Worm (Caenorhabditis elegans): ENCODE data around the gene K11D12.8.
A peak's percentile ranks its signal among the peaks of the same experiment; 100 is the strongest.

Gene K11D12.8

DNA sequence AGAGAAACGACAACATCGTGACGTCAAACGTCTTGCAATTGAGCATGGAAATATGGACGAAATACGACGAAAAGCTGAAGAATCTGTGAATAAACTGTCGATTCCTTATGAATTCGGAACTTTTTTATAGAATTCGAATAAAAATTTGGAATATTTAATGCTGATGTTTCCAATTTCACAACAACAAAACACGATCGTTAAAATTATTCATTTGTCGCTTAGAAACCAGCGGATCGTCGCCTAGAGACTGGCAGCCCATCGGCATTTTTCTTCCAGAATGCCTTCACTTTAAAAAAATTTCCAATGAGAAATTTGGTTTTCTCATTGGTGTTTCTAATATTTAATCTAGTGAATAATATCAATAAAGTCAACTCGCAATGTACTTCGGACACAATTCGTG, 12.5 kb upstream of the K11D12.8 start, which contains the start of gene cwp-4:
cwp-4 (plus strand) TSS at position 301 of the 400 bp plus-strand sequence.
- TF ChIP-seq ceh-83 (GFP tag; optimal IDR thresholded peaks at IDR 0.05) (no peak), lin-32 (GFP tag; optimal IDR thresholded peaks at IDR 0.05) (no peak), ces-1 (GFP tag; optimal IDR thresholded peaks at IDR 0.05) (no peak), lsy-2 (tag; optimal IDR thresholded peaks at IDR 0.05) (no peak), mep-1 (tag; optimal IDR thresholded peaks at IDR 0.05) (no peak), ham-2 (GFP tag; optimal IDR thresholded peaks at IDR 0.05) (no peak), sem-2 (GFP tag; optimal IDR thresholded peaks at IDR 0.05) (no peak), ceh-39 (tag; optimal IDR thresholded peaks at IDR 0.05) (no peak), blmp-1 (tag; optimal IDR thresholded peaks at IDR 0.05) (no peak), mls-2 (tag; optimal IDR thresholded peaks at IDR 0.05) (no peak), zip-8 (tag; optimal IDR thresholded peaks at IDR 0.05) (no peak), nhr-2 (tag; optimal IDR thresholded peaks at IDR 0.05) (no peak)

- no peak for TF ChIP-seq mls-2 (tag; optimal IDR thresholded peaks at IDR 0.05)
- TF ChIP-seq elt-3 (tag; optimal IDR thresholded peaks at IDR 0.05), result no peak
- no peak for TF ChIP-seq unc-120 (tag; optimal IDR thresholded peaks at IDR 0.05; ENCODE audit: poor library complexity, severe bottlenecking)
- no peak for TF ChIP-seq zip-8 (tag; optimal IDR thresholded peaks at IDR 0.05)
- no peak for TF ChIP-seq tbx-8 (GFP tag; optimal IDR thresholded peaks at IDR 0.05)
- TF ChIP-seq ceh-43 (GFP tag; optimal IDR thresholded peaks at IDR 0.05), result no peak
- no peak for TF ChIP-seq elt-1 (tag; optimal IDR thresholded peaks at IDR 0.05; ENCODE audit: borderline replicate concordance, insufficient read depth)
- no peak for TF ChIP-seq ces-1 (GFP tag; optimal IDR thresholded peaks at IDR 0.05)
- no peak for TF ChIP-seq M03D4.4 (tag; optimal IDR thresholded peaks at IDR 0.05)
- TF ChIP-seq ztf-11 (tag; optimal IDR thresholded peaks at IDR 0.05), result no peak
- TF ChIP-seq pha-4 (tag; optimal IDR thresholded peaks at IDR 0.05), result no peak
- no peak for TF ChIP-seq cnd-1 (tag; optimal IDR thresholded peaks at IDR 0.05)
- no peak for TF ChIP-seq blmp-1 (tag; optimal IDR thresholded peaks at IDR 0.05)
These were observed 11.4 kb upstream of the K11D12.8 start, which contains the start of gene K11D12.12 for ce11 chrV:5052233-5052632. TSS of gene K11D12.12 (plus strand) at chrV:5052261.

DNA sequence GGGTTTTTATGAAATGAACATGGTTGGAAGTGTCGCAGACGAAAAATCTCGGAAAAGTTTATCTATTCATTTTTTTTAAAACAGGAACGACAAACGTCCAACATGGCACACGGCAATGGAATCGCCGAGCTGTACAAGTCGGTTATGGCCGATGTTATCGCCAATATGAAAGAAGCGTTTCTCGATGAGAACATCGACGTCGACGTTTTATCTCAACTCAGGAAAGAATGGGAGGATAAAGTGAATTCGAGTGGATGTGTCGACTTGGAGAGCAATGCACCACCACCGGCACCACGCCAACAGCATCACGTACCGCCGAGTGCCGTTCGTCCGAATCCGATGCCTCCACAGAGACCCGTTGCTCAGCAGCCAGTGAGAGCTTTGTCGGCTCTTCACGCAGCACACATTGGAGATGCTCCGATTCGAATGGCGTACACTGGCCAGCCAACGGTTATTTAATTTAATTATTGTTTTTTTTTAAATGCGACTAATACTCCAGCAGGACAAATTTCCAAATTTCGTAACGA, 9.3 kb upstream of the K11D12.8 start:
- TF ChIP-seq ceh-39 (tag; optimal IDR thresholded peaks at IDR 0.05) (no peak), lin-13 (tag; optimal IDR thresholded peaks at IDR 0.05) (no peak), M03D4.4 (tag; optimal IDR thresholded peaks at IDR 0.05) (no peak), snpc-4 (tag; optimal IDR thresholded peaks at IDR 0.05) (no peak), nhr-28 (tag; optimal IDR thresholded peaks at IDR 0.05) (no peak), elt-1 (tag; optimal IDR thresholded peaks at IDR 0.05; ENCODE audit: borderline replicate concordance, insufficient read depth) (no peak), nhr-237 (tag; optimal IDR thresholded peaks at IDR 0.05) (no peak), mep-1 (tag; optimal IDR thresholded peaks at IDR 0.05) (no peak), mls-2 (tag; optimal IDR thresholded peaks at IDR 0.05) (no peak), blmp-1 (tag; optimal IDR thresholded peaks at IDR 0.05) (no peak), cnd-1 (tag; optimal IDR thresholded peaks at IDR 0.05) (no peak), tbx-8 (GFP tag; optimal IDR thresholded peaks at IDR 0.05) (no peak), ces-1 (GFP tag; optimal IDR thresholded peaks at IDR 0.05) (no peak), flh-1 (GFP tag; optimal IDR thresholded peaks at IDR 0.05) (no peak)

DNA sequence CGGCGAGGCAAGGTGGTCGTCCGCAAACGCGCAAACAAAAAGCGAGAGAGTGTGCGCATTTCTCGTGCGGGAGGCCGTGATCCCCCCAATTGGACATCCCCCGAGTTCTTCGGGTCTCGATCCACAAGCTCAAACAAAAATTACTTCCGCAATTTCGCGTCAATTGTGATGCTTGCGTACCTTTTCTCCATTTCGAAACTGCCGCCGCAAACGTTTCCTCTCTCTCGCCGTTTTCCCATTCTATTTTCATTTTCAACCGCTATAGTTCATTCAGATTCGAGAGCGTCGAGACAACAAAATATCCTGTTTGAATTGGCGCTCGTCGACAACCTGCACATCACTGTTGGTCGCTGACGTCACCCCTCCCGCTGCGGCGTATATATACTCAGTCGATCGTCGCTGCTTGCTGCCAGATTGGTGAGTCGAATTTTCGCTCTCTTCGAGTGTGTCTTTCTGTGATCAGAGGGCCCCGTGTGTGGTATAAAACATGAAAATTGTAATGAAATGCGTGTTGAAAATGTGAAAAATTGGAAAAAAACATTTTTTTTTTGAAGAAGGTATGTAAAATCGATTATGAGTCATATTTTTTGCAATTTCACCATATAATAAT, 8.6 kb upstream of the K11D12.8 start, which contains the start of the genes pqn-51 and K11D12.14:
pqn-51 (plus strand) TSS at position 275 of the 610 bp plus-strand sequence.
K11D12.14 (plus strand) TSS at position 304 of the 610 bp plus-strand sequence.
- TF ChIP-seq tbx-8 (GFP tag; optimal IDR thresholded peaks at IDR 0.05) (peak; percentile 37), elt-1 (tag; optimal IDR thresholded peaks at IDR 0.05; ENCODE audit: borderline replicate concordance, insufficient read depth) (no peak), lin-13 (tag; optimal IDR thresholded peaks at IDR 0.05) (peak; percentile 42), nhr-76 (tag; optimal IDR thresholded peaks at IDR 0.05) (no peak), unc-62 (GFP tag; optimal IDR thresholded peaks at IDR 0.05) (peak; percentile 73), unc-39 (tag; optimal IDR thresholded peaks at IDR 0.05) (no peak), ztf-11 (tag; optimal IDR thresholded peaks at IDR 0.05) (peak; percentile 10), hlh-1 (tag; optimal IDR thresholded peaks at IDR 0.05) (peak; percentile 53), nhr-237 (tag; optimal IDR thresholded peaks at IDR 0.05) (peak; percentile 92), mls-2 (tag; optimal IDR thresholded peaks at IDR 0.05) (no peak), ces-1 (GFP tag; optimal IDR thresholded peaks at IDR 0.05) (peak; percentile 87), drap-1 (GFP tag; optimal IDR thresholded peaks at IDR 0.05) (peak; percentile 61), mep-1 (tag; optimal IDR thresholded peaks at IDR 0.05) (peak; percentile 3), pha-4 (tag; optimal IDR thresholded peaks at IDR 0.05) (peak; percentile 42), lsy-2 (tag; optimal IDR thresholded peaks at IDR 0.05) (peak; percentile 63), bed-3 (GFP tag; optimal IDR thresholded peaks at IDR 0.05) (peak; percentile 35), sptf-1 (tag; optimal IDR thresholded peaks at IDR 0.05) (peak; percentile 28), unc-120 (tag; optimal IDR thresholded peaks at IDR 0.05; ENCODE audit: poor library complexity, severe bottlenecking) (peak; percentile 95), blmp-1 (tag; optimal IDR thresholded peaks at IDR 0.05) (peak; percentile 88)
